Worm (Caenorhabditis elegans) whole organism, early embryonic: ENCODE measurements around the gene T04C12.11.

Experiments
- B0310.2 ChIP-seq: sonication (generic microtip); optimal IDR thresholded peaks from 2 replicates; lab custom pipeline; 2016; ENCODE audit warnings: mild to moderate bottlenecking, missing genetic modification characterization, missing compliant biosample characterization
- F13C5.2 ChIP-seq: sonication (generic microtip); optimal IDR thresholded peaks from 2 replicates; lab custom pipeline; 2017; ENCODE audit warnings: mild to moderate bottlenecking, missing genetic modification characterization, inconsistent platforms, missing compliant biosample characterization
- aly-1 ChIP-seq: sonication (generic microtip); optimal IDR thresholded peaks from 2 replicates; lab custom pipeline; 2016; ENCODE audit warnings: missing genetic modification characterization, missing compliant biosample characterization
- ama-1 ChIP-seq: fragments of 150-350 bp; optimal IDR thresholded peaks from 2 replicates; lab custom pipeline; 2014
- ceh-13 ChIP-seq: fragments of 200-800 bp; sonication (Bioruptor generic); optimal IDR thresholded peaks from 2 replicates; lab custom pipeline; 2018; ENCODE audit warnings: mild to moderate bottlenecking, missing genetic modification characterization, missing compliant biosample characterization
- ceh-36 ChIP-seq: sonication (generic microtip); optimal IDR thresholded peaks from 2 replicates; lab custom pipeline; 2016; ENCODE audit warnings: missing genetic modification characterization, inconsistent platforms, missing compliant biosample characterization
- ets-7 ChIP-seq: sonication (generic microtip); optimal IDR thresholded peaks from 2 replicates; lab custom pipeline; 2016; ENCODE audit warnings: missing genotype, missing genetic modification characterization, missing compliant biosample characterization
- flt-1 ChIP-seq: fragments of 200-800 bp; sonication (Bioruptor generic); IDR thresholded peaks from 2 replicates; pipeline ENCODE4 v1.3.6; 2022; ENCODE audit warnings: missing genetic modification characterization, missing compliant biosample characterization
- hmbx-1 ChIP-seq: sonication (generic microtip); optimal IDR thresholded peaks from 2 replicates; lab custom pipeline; 2016; ENCODE audit warnings: mild to moderate bottlenecking, missing genetic modification characterization, missing compliant biosample characterization
- hmg-4 ChIP-seq: fragments of 200-800 bp; sonication (Bioruptor generic); optimal IDR thresholded peaks from 2 replicates; lab custom pipeline; 2018; ENCODE audit warnings: mild to moderate bottlenecking, missing genetic modification characterization, missing compliant biosample characterization
- hnd-1 ChIP-seq: sonication (generic microtip); optimal IDR thresholded peaks from 2 replicates; lab custom pipeline; 2016; ENCODE audit warnings: missing genetic modification characterization, missing compliant biosample characterization
- pes-1 ChIP-seq: fragments of 200-800 bp; sonication (Bioruptor generic); IDR thresholded peaks from 2 replicates; pipeline ENCODE4 v1.3.6; 2022; ENCODE audit warnings: missing genetic modification reagents, missing genetic modification characterization, missing compliant biosample characterization
- scrt-1 ChIP-seq: fragments of 200-800 bp; sonication (Bioruptor generic); IDR thresholded peaks from 2 replicates; pipeline ENCODE4 v1.3.6; 2022; ENCODE audit warnings: missing genetic modification characterization, missing compliant biosample characterization
- sea-1 ChIP-seq: fragments of 200-800 bp; sonication (Bioruptor generic); conservative IDR thresholded peaks from 2 replicates; pipeline ENCODE4 v1.3.6; 2022; ENCODE audit warnings: missing genetic modification characterization, missing compliant biosample characterization
- tbx-11 ChIP-seq: fragments of 200-800 bp; sonication (Bioruptor generic); IDR thresholded peaks from 2 replicates; pipeline ENCODE4 v1.3.6; 2022; ENCODE audit warnings: missing genetic modification characterization, missing compliant biosample characterization
- tbx-37 ChIP-seq: fragments of 200-800 bp; sonication (Bioruptor generic); conservative IDR thresholded peaks from 2 replicates; pipeline ENCODE4 v1.3.6; 2022; ENCODE audit warnings: missing genetic modification reagents, missing genetic modification characterization, missing compliant biosample characterization
- tra-4 ChIP-seq: sonication (generic microtip); optimal IDR thresholded peaks from 2 replicates; lab custom pipeline; 2017; ENCODE audit warnings: missing genetic modification characterization, missing compliant biosample characterization

Gene T04C12.11

DNA sequence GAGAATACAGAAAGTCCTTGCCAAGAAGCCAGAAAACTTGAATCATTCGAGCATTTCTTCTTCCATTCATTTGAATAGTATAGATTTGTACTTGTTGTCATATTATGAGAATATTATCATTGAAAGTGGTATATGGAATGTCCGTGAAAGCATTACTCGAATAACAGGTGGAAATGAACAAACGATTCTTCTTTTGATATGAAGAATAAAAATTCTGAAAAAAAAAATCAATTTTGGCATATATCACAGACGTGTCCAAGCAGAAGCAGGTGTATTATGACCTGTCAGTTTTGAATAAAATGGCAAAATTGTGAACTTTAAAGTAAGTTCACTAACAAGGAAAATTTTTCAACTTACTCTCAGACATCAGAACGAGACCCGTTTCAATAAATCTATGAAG, 3.0 kb downstream of the T04C12.11 start, which contains the start of gene srh-75:
Gene srh-75, minus strand, starts transcription at position 101 of the 400 bp plus-strand sequence.
- TF ChIP-seq tbx-37: no peak

DNA sequence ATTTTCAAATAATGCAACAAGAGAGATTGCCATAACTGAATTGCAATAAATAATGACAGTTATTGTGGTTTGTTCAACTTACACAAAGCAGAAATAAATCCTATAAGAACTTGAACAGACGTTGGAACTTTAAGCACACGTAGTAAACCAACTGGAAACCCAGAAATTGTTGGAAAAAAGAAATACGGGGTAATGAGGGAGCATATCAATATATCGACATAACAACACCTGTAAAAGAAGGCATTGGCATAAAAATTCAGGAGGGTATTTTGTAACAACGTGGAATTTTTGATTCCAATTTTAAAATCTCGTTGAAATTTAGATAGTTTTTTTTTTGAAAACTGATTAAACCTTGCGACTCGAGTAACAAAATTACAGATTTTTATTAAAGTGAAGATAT, 3.6 kb downstream of the T04C12.11 start:
- no peak for TF ChIP-seq B0310.2
- TF ChIP-seq hmg-4: no peak

DNA sequence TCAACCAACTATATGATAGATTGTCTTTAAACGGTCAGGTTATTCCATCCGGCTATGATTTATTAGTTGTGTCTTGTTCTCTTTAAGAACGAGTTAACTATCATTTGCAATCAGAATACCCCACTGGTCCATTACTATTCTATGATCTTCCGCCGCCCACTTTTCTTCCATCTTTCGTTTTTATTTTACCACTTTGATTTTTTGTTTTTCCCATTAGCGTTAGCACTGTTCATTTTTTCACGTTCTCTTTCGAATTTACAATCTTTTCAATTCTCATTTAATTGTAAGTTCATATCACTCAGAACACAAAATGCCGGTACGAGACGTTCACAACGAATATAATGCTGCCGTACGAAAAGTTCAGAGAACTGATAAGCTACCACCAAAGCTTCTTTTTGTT, 6.3 kb downstream of the T04C12.11 start, which contains the start of gene T04C12.7:
Gene T04C12.7, plus strand, starts transcription at position 301 of the 400 bp plus-strand sequence.
- TF ChIP-seq tbx-11 (GFP tag; lab: Robert Waterston, UW) (no peak), hmg-4 (no peak), pes-1 (GFP tag; lab: Robert Waterston, UW) (no peak), B0310.2 (no peak), ets-7 (tag; lab: Kevin White, UChicago) (no peak), tra-4 (tag; lab: Kevin White, UChicago) (no peak), sea-1 (no peak), hmbx-1 (tag; lab: Kevin White, UChicago) (no peak), tbx-37 (no peak), scrt-1 (GFP tag; lab: Robert Waterston, UW) (no peak), ceh-36 (no peak), ceh-13 (no peak)

DNA sequence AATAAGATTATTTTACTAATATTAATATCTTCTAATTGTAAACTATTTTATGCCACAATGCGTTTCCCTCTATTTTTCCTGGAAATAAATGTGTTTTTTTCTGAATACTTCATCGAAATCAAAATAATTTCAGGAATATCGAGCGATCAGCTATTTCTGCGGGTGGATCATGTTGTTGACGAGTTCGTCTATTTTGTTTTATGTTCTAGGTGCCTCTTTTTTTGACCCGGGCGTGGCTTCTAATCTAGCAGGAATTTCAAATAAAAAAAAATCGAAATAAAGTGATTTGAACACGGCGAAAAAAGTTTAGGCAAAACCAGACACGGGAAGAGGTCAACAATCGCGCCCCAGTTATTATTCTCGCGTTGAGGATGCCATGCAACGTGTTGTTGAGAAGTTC, 8.2 kb downstream of the T04C12.11 start, which contains the start of gene T04C12.33:
Gene T04C12.33, plus strand, starts transcription at position 301 of the 400 bp plus-strand sequence.
- TF ChIP-seq ceh-13 (no peak), hnd-1 (tag; lab: Kevin White, UChicago) (no peak), B0310.2 (no peak), hmg-4 (no peak), ets-7 (tag; lab: Kevin White, UChicago) (no peak), hmbx-1 (tag; lab: Kevin White, UChicago) (no peak), sea-1 (no peak), F13C5.2 (tag; lab: Kevin White, UChicago) (no peak), ceh-36 (no peak), scrt-1 (GFP tag; lab: Robert Waterston, UW) (no peak), pes-1 (GFP tag; lab: Robert Waterston, UW) (no peak), aly-1 (tag; lab: Kevin White, UChicago) (no peak), flt-1 (GFP tag; lab: Robert Waterston, UW) (no peak), tbx-37 (no peak)

DNA sequence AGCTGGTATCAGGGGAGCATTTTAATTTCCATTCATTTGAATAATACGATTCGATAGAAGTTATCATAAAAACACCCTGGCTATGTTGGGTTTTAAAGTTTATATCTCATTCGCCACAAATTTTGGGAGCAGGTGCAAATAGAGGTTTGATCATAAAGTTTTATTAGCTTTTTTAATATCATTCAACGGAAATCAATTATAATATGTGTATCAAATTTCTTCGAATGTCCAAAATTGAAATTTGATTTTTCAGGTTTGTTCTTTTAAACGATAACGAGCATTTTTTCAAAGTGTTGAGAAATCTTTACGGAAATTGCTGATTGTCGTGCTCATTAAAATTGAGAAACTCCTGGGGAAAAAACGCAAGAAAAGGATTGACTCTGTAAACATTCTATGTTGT, 11.4 kb downstream of the T04C12.11 start, which contains the start of gene srh-74:
Gene srh-74, minus strand, starts transcription at position 101 of the 400 bp plus-strand sequence.
- no peak for TF ChIP-seq ets-7 (tag; lab: Kevin White, UChicago)
- TF ChIP-seq scrt-1 (GFP tag; lab: Robert Waterston, UW): no peak
- TF ChIP-seq hnd-1 (tag; lab: Kevin White, UChicago): no peak
- no peak for TF ChIP-seq ama-1 (lab: Kevin White, UChicago)
- TF ChIP-seq tbx-11 (GFP tag; lab: Robert Waterston, UW): no peak
- TF ChIP-seq sea-1: no peak
- no peak for TF ChIP-seq ceh-36
- no peak for TF ChIP-seq F13C5.2 (tag; lab: Kevin White, UChicago)
- no peak for TF ChIP-seq B0310.2
- TF ChIP-seq tbx-37: no peak

DNA sequence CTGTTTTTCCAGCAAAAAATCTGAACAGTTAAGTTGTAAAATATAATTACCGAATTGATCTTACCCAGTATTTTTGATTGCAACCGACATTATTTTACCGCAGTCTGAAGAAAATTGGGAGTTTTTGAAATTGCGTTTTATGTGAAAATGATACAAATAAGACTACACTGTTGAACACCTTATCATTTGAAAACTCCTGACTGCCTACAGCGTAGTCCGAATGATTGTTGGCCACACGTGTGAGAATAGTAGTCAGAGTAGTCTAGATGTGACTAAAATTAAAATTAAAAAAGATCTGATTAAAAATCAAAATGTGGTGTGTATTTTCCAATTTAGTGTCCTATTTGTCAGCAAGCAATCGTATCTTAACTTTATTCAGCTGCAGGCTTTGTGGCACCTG, 13.4 kb downstream of the T04C12.11 start, which contains the start of gene dhs-18:
Gene dhs-18, minus strand, starts transcription at position 104 of the 400 bp plus-strand sequence.
- TF ChIP-seq B0310.2 (no peak), tra-4 (tag; lab: Kevin White, UChicago) (no peak), ceh-36 (no peak), ceh-13 (no peak), hnd-1 (tag; lab: Kevin White, UChicago) (no peak), hmg-4 (no peak), tbx-37 (no peak), hmbx-1 (tag; lab: Kevin White, UChicago) (no peak), flt-1 (GFP tag; lab: Robert Waterston, UW) (no peak), tbx-11 (GFP tag; lab: Robert Waterston, UW) (no peak), aly-1 (tag; lab: Kevin White, UChicago) (no peak), sea-1 (no peak), ama-1 (lab: Kevin White, UChicago) (no peak), ets-7 (tag; lab: Kevin White, UChicago) (no peak), scrt-1 (GFP tag; lab: Robert Waterston, UW) (no peak), F13C5.2 (tag; lab: Kevin White, UChicago) (no peak), pes-1 (GFP tag; lab: Robert Waterston, UW) (no peak)

DNA sequence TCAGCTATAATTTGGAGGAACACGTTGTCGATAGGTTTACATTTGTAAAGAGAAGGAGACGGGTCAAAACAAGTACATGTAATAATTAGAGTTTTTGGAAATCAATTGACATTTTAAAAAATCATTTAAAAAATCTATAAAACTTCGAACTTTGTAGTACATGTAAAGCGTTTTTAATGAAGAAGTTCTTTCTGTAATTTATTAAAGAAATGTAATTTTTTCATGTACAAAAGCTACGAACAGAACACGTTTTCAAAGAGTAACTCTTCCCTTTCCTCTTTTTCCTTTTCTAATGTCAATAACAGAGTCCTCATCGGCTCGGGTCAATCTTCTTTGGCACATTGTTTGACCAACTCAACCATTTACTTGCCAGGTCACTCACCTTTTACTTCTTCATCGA, 16.3 kb downstream of the T04C12.11 start, which contains the start of gene C45B11.6:
Gene C45B11.6, plus strand, starts transcription at position 301 of the 400 bp plus-strand sequence.
- TF ChIP-seq hmg-4 (no peak), F13C5.2 (tag; lab: Kevin White, UChicago) (no peak), scrt-1 (GFP tag; lab: Robert Waterston, UW) (no peak), hnd-1 (tag; lab: Kevin White, UChicago) (no peak), hmbx-1 (tag; lab: Kevin White, UChicago) (no peak), ets-7 (tag; lab: Kevin White, UChicago) (no peak), aly-1 (tag; lab: Kevin White, UChicago) (no peak), tbx-37 (no peak), ama-1 (lab: Kevin White, UChicago) (no peak), B0310.2 (no peak), tbx-11 (GFP tag; lab: Robert Waterston, UW) (no peak), ceh-36 (no peak), pes-1 (GFP tag; lab: Robert Waterston, UW) (no peak), tra-4 (tag; lab: Kevin White, UChicago) (no peak), flt-1 (GFP tag; lab: Robert Waterston, UW) (no peak)

DNA sequence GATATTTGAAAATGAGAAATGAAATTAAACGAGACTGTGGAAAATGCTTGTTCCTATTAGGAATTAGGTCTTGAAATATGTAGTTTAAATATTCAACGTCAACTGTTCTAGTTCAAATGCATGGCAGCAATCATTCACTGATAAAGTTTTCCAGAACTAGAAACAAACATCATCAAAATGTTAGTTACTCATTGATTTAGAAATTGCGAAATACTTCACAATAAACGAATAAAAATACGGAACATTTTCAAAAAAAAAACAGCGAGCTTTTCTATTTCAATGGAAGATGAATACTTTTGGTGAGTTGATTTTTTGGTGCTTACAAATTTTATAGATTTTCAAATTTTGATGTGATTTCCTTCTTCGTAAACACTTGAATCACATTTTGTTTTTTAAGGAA, 17.6 kb downstream of the T04C12.11 start, which contains the start of gene C45B11.2:
Gene C45B11.2, plus strand, starts transcription at position 173 of the 400 bp plus-strand sequence.
- TF ChIP-seq ets-7 (tag; lab: Kevin White, UChicago): no peak
- no peak for TF ChIP-seq hmbx-1 (tag; lab: Kevin White, UChicago)
- no peak for TF ChIP-seq tbx-11 (GFP tag; lab: Robert Waterston, UW)
- no peak for TF ChIP-seq hmg-4
- no peak for TF ChIP-seq scrt-1 (GFP tag; lab: Robert Waterston, UW)
- no peak for TF ChIP-seq pes-1 (GFP tag; lab: Robert Waterston, UW)
- TF ChIP-seq hnd-1 (tag; lab: Kevin White, UChicago): no peak
